Fruit fly (Drosophila melanogaster) whole organism, embryonic: Measurements from ENCODE around the gene CG11458.

ENCODE experiments used
- ATbp ChIP-seq: fragments of 200-800 bp; sonication (Bioruptor generic); optimal IDR thresholded peaks from 2 replicates; lab custom pipeline; 2017; ENCODE audit warnings: missing biosample characterization, mild to moderate bottlenecking, missing genetic modification characterization, missing genetic modification reagents
- Aef1 ChIP-seq: fragments of 200-800 bp; sonication (Bioruptor generic); IDR thresholded peaks from 3 replicates; pipeline ENCODE4 v1.3.6; 2022; ENCODE audit warnings: missing biosample characterization, missing genetic modification characterization
- BtbVII ChIP-seq: fragments of 200-800 bp; sonication (Bioruptor generic); optimal IDR thresholded peaks from 3 replicates; lab custom pipeline; 2017; ENCODE audit warnings: missing biosample characterization, mild to moderate bottlenecking, missing genetic modification characterization
- CG1024 ChIP-seq: fragments of 200-800 bp; sonication (Bioruptor generic); IDR thresholded peaks from 2 replicates; pipeline ENCODE4 v1.3.6; 2022; ENCODE audit warnings: missing biosample characterization, missing genetic modification characterization
- CG11504 ChIP-seq: fragments of 200-800 bp; sonication (Bioruptor generic); optimal IDR thresholded peaks from 3 replicates; lab custom pipeline; 2019; ENCODE audit warnings: missing biosample characterization, mild to moderate bottlenecking, missing genetic modification characterization, moderate library complexity
- CG11696 ChIP-seq: fragments of 200-800 bp; sonication (Bioruptor generic); IDR thresholded peaks from 2 replicates; pipeline ENCODE4 v1.3.6; 2022; ENCODE audit warnings: missing biosample characterization, missing genetic modification characterization
- CG12744 ChIP-seq: fragments of 200-800 bp; sonication (Bioruptor generic); optimal IDR thresholded peaks from 2 replicates; lab custom pipeline; 2016; ENCODE audit warnings: missing biosample characterization, missing genetic modification characterization
- CG14667 ChIP-seq: fragments of 200-800 bp; sonication (Bioruptor generic); IDR thresholded peaks from 2 replicates; pipeline ENCODE4 v1.3.6; 2022; ENCODE audit warnings: missing biosample characterization, missing genetic modification characterization
- CG17612 ChIP-seq: fragments of 200-800 bp; sonication (Bioruptor generic); IDR thresholded peaks from 2 replicates; pipeline ENCODE4 v1.3.6; 2022; ENCODE audit warnings: missing biosample characterization, missing genetic modification characterization
- CG17829 ChIP-seq: fragments of 200-800 bp; optimal IDR thresholded peaks from 2 replicates; lab custom pipeline; 2019; ENCODE audit warnings: missing biosample characterization, mild to moderate bottlenecking, missing genetic modification characterization, moderate library complexity
- CG18599 ChIP-seq: fragments of 200-800 bp; sonication (Bioruptor generic); optimal IDR thresholded peaks from 3 replicates; lab custom pipeline; 2017; ENCODE audit warnings: missing biosample characterization, missing genetic modification characterization, mild to moderate bottlenecking, moderate library complexity, missing genetic modification reagents
- CG18619 ChIP-seq: fragments of 200-800 bp; sonication (Bioruptor generic); optimal IDR thresholded peaks from 3 replicates; lab custom pipeline; 2017; ENCODE audit warnings: missing biosample characterization, mild to moderate bottlenecking, missing genetic modification characterization
- CG31365 ChIP-seq: fragments of 200-800 bp; sonication (Bioruptor generic); optimal IDR thresholded peaks from 2 replicates; lab custom pipeline; 2018; ENCODE audit warnings: missing biosample characterization, mild to moderate bottlenecking, missing genetic modification characterization
- CG31388 ChIP-seq: fragments of 200-800 bp; sonication (Bioruptor generic); optimal IDR thresholded peaks from 2 replicates; lab custom pipeline; 2016; ENCODE audit warnings: missing biosample characterization, missing genetic modification characterization
- CG4328 ChIP-seq: fragments of 200-800 bp; sonication (Bioruptor generic); optimal IDR thresholded peaks from 3 replicates; lab custom pipeline; 2017; ENCODE audit warnings: missing biosample characterization, missing genetic modification reagents, missing genetic modification characterization
- CG4360 ChIP-seq: fragments of 200-800 bp; sonication (Bioruptor generic); IDR thresholded peaks from 2 replicates; pipeline ENCODE4 v1.3.6; 2022; ENCODE audit warnings: missing biosample characterization, missing genetic modification characterization
- CG4820 ChIP-seq: fragments of 200-800 bp; sonication (Bioruptor generic); optimal IDR thresholded peaks from 3 replicates; lab custom pipeline; 2016; ENCODE audit warnings: missing biosample characterization, missing genetic modification characterization
- CG6791 ChIP-seq: fragments of 200-800 bp; sonication (Bioruptor generic); IDR thresholded peaks from 3 replicates; pipeline ENCODE4 v1.3.6; 2022; ENCODE audit warnings: missing biosample characterization, missing genetic modification characterization; ENCODE audit not compliant: partially characterized antibody
- CG7271 ChIP-seq: fragments of 200-800 bp; sonication (Bioruptor generic); optimal IDR thresholded peaks from 2 replicates; lab custom pipeline; 2018; ENCODE audit warnings: missing biosample characterization, mild to moderate bottlenecking, missing genetic modification characterization, moderate library complexity
- CG7372 ChIP-seq: fragments of 200-800 bp; sonication (Bioruptor generic); IDR thresholded peaks from 2 replicates; pipeline ENCODE4 v1.3.6; 2022; ENCODE audit warnings: missing biosample characterization, missing genetic modification characterization
- CG8281 ChIP-seq: fragments of 200-800 bp; sonication (Bioruptor generic); optimal IDR thresholded peaks from 2 replicates; lab custom pipeline; 2018; ENCODE audit warnings: missing biosample characterization, mild to moderate bottlenecking, missing genetic modification characterization, moderate library complexity
- CG8924 ChIP-seq: fragments of 200-800 bp; optimal IDR thresholded peaks from 3 replicates; lab custom pipeline; 2019; ENCODE audit warnings: missing biosample characterization, mild to moderate bottlenecking, missing genetic modification characterization, moderate library complexity
- Ets65A ChIP-seq: fragments of 200-800 bp; sonication (Bioruptor generic); peaks from one replicate; lab custom pipeline; 2016; ENCODE audit warnings: missing biosample characterization, missing genetic modification characterization
- Lpt ChIP-seq: fragments of >200 bp; optimal IDR thresholded peaks from 2 replicates; lab custom pipeline; 2018; ENCODE audit warnings: missing biosample characterization, missing genetic modification characterization
- Max ChIP-seq: fragments of 200-800 bp; sonication (Bioruptor generic); optimal IDR thresholded peaks from 2 replicates; lab custom pipeline; 2016; ENCODE audit warnings: missing biosample characterization, mild to moderate bottlenecking, missing genetic modification characterization
- Pdp1 ChIP-seq, 2 experiments: fragments of 200-800 bp; sonication (Bioruptor generic); optimal IDR thresholded peaks; 3 replicates each; lab custom pipeline; 2016; ENCODE audit warnings: missing biosample characterization in 2 of 2, missing genetic modification characterization in 2 of 2, mild to moderate bottlenecking in 1 of 2, moderate library complexity in 1 of 2
- Side ChIP-seq: fragments of 200-800 bp; sonication (Bioruptor generic); optimal IDR thresholded peaks from 2 replicates; lab custom pipeline; 2016; ENCODE audit warnings: missing biosample characterization, missing genetic modification characterization
- ap ChIP-seq: fragments of 200-800 bp; sonication (Bioruptor generic); IDR thresholded peaks from 2 replicates; pipeline ENCODE4 v1.3.6; 2022; ENCODE audit warnings: missing biosample characterization, missing genetic modification characterization
- br ChIP-seq: fragments of >200 bp; optimal IDR thresholded peaks from 2 replicates; lab custom pipeline; 2017
- croc ChIP-seq: fragments of 200-800 bp; sonication (Bioruptor generic); conservative IDR thresholded peaks from 3 replicates; pipeline ENCODE4 v1.3.6; 2022; ENCODE audit warnings: missing biosample characterization, missing genetic modification characterization
- crol ChIP-seq: fragments of 200-800 bp; sonication (Bioruptor generic); IDR thresholded peaks from 2 replicates; pipeline ENCODE4 v1.3.6; 2022; ENCODE audit warnings: missing biosample characterization, missing genetic modification characterization
- dan ChIP-seq: fragments of 200-800 bp; sonication (Bioruptor generic); IDR thresholded peaks from 2 replicates; pipeline ENCODE4 v1.3.6; 2022; ENCODE audit warnings: missing biosample characterization, missing genetic modification characterization
- dmrt11E ChIP-seq: fragments of 200-800 bp; sonication (Bioruptor generic); optimal IDR thresholded peaks from 3 replicates; lab custom pipeline; 2018; ENCODE audit warnings: missing biosample characterization, mild to moderate bottlenecking, missing genetic modification characterization, moderate library complexity
- dpn ChIP-seq, 2 experiments: fragments of 200-800 bp; sonication (Bioruptor generic); optimal IDR thresholded peaks; 3 replicates each; lab custom pipeline; 2016; ENCODE audit warnings: missing biosample characterization in 2 of 2, missing genetic modification characterization in 2 of 2
- emc ChIP-seq: fragments of 200-800 bp; sonication (Bioruptor generic); optimal IDR thresholded peaks from 2 replicates; lab custom pipeline; 2016; ENCODE audit warnings: missing biosample characterization, missing genetic modification characterization
- eve ChIP-seq, 2 experiments: fragments of >200 bp; optimal IDR thresholded peaks; 2 replicates each; lab custom pipeline; 2017; ENCODE audit warnings: missing biosample characterization in 2 of 2, missing genetic modification characterization in 2 of 2
- fd64A ChIP-seq: fragments of 200-800 bp; sonication (Bioruptor generic); optimal IDR thresholded peaks from 3 replicates; lab custom pipeline; 2018; ENCODE audit warnings: missing biosample characterization, mild to moderate bottlenecking, missing genetic modification characterization
- fd96Cb ChIP-seq: fragments of 200-800 bp; sonication (Bioruptor generic); optimal IDR thresholded peaks from 2 replicates; lab custom pipeline; 2018; ENCODE audit warnings: missing biosample characterization, mild to moderate bottlenecking, missing genetic modification characterization, moderate library complexity
- fru ChIP-seq: fragments of >200 bp; optimal IDR thresholded peaks from 2 replicates; lab custom pipeline; 2017
- gro ChIP-seq: fragments of 200-800 bp; sonication (Bioruptor generic); optimal IDR thresholded peaks from 2 replicates; lab custom pipeline; 2016; ENCODE audit warnings: missing biosample characterization, missing genetic modification characterization
- mirr ChIP-seq: fragments of 200-800 bp; sonication (Bioruptor generic); optimal IDR thresholded peaks from 3 replicates; lab custom pipeline; 2018; ENCODE audit warnings: missing biosample characterization, mild to moderate bottlenecking, missing genetic modification characterization
- nerfin-2 ChIP-seq: fragments of 200-800 bp; sonication (Bioruptor generic); IDR thresholded peaks from 2 replicates; pipeline ENCODE4 v1.3.6; 2022; ENCODE audit warnings: missing biosample characterization, missing genetic modification characterization; ENCODE audit not compliant: partially characterized antibody
- pros ChIP-seq: fragments of 200-800 bp; sonication (Bioruptor generic); optimal IDR thresholded peaks from 3 replicates; lab custom pipeline; 2019; ENCODE audit warnings: missing biosample characterization, mild to moderate bottlenecking, missing genetic modification characterization, moderate library complexity
- psq ChIP-seq: fragments of 200-800 bp; sonication (Bioruptor generic); optimal IDR thresholded peaks from 2 replicates; lab custom pipeline; 2017; ENCODE audit warnings: missing biosample characterization, missing genetic modification characterization
- sd ChIP-seq: fragments of 200-800 bp; sonication (Bioruptor generic); optimal IDR thresholded peaks from 3 replicates; lab custom pipeline; 2018; ENCODE audit warnings: missing biosample characterization, mild to moderate bottlenecking, missing genetic modification characterization, moderate library complexity
- slbo ChIP-seq: fragments of 200-800 bp; sonication (Bioruptor generic); IDR thresholded peaks from 2 replicates; pipeline ENCODE4 v1.3.6; 2022; ENCODE audit warnings: missing biosample characterization, missing genetic modification characterization
- toy ChIP-seq: fragments of 200-800 bp; sonication (Bioruptor generic); IDR thresholded peaks from 2 replicates; pipeline ENCODE4 v1.3.6; 2022; ENCODE audit warnings: missing biosample characterization, missing genetic modification characterization
- trem ChIP-seq: fragments of 200-800 bp; optimal IDR thresholded peaks from 3 replicates; lab custom pipeline; 2019; ENCODE audit warnings: missing biosample characterization, mild to moderate bottlenecking, missing genetic modification characterization, moderate library complexity
- trh ChIP-seq: fragments of 200-800 bp; sonication (Bioruptor generic); optimal IDR thresholded peaks from 2 replicates; lab custom pipeline; 2016; ENCODE audit warnings: missing biosample characterization, missing genetic modification characterization
- ttk ChIP-seq: fragments of 200-800 bp; sonication (Bioruptor generic); IDR thresholded peaks from 2 replicates; pipeline ENCODE4 v2.1.2; 2022; ENCODE audit warnings: missing biosample characterization, missing genetic modification characterization
- vvl ChIP-seq: fragments of 200-800 bp; sonication (Bioruptor generic); IDR thresholded peaks from 2 replicates; pipeline ENCODE4 v1.3.6; 2022; ENCODE audit warnings: missing biosample characterization, missing genetic modification characterization
- wdn ChIP-seq: fragments of 200-800 bp; sonication (Bioruptor generic); IDR thresholded peaks from 2 replicates; pipeline ENCODE4 v1.3.6; 2022; ENCODE audit warnings: missing biosample characterization, missing genetic modification characterization

The CG11458 gene

DNA sequence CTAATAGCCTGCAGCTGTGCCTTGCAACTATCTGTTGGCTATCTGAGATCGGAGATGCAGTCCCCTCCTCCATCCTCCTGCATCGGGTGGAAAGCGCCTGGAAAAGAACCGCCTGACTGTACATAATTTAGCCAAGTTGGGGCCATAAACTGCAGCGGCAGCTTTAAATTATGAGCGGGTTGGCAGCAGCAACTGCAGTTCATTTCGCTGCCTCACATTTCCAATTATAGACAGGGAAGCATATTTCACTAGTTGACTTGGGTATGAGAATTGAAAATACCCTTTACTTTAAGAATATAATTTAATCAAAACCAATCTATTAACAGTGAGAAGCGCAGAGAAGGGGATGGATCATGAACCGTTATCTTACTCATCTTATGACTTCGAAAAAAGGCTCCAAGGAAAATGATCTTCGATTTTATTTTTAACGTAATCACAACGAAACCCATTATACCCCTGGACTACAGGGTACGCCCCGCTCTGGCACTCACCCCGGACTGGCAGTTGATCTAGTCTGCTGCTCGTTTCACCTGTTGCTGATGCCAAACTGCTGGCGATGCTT is 17.5 kb downstream of the CG11458 start (continued):
- TF ChIP-seq CG17829 (tag; lab: Kevin White, UChicago) (peak; percentile 82), CG8281 (tag; lab: Kevin White, UChicago) (no peak), CG11504 (tag; lab: Kevin White, UChicago) (peak; percentile 57), Aef1 (GFP tag; lab: Robert Waterston, UW) (0 out of 3 replicates have a peak, but pooled peaks have one; percentile 26), Ets65A (GFP tag; lab: Kevin White, UChicago) (peak; percentile 60), nerfin-2 (GFP tag; lab: Robert Waterston, UW) (no peak), mirr (GFP tag; lab: Kevin White, UChicago) (no peak), CG7271 (tag; lab: Kevin White, UChicago) (no peak), dpn (GFP tag; optimal IDR thresholded peaks at IDR 0.05; lab: Kevin White, UChicago) (peak in 1 of 2 experiments; percentile 23), fd64A (GFP tag; lab: Kevin White, UChicago) (no peak), CG18599 (GFP tag; lab: Kevin White, UChicago) (peak; percentile 27), crol (GFP tag; lab: Robert Waterston, UW) (no peak), toy (GFP tag; lab: Robert Waterston, UW) (no peak), eve (GFP tag; optimal IDR thresholded peaks at IDR 0.05; lab: Kevin White, UChicago) (no peak), Lpt (GFP tag; lab: Kevin White, UChicago) (no peak), fru (no peak), CG8924 (tag; lab: Kevin White, UChicago) (peak; percentile 56), wdn (GFP tag; lab: Robert Waterston, UW) (no peak), BtbVII (GFP tag; lab: Kevin White, UChicago) (no peak), CG4820 (GFP tag; lab: Kevin White, UChicago) (peak; percentile 49), fd96Cb (tag; lab: Kevin White, UChicago) (peak; percentile 64), CG4360 (GFP tag; lab: Robert Waterston, UW) (no peak), CG14667 (GFP tag; lab: Robert Waterston, UW) (peak; percentile 15; the same call in 1 of the 2 replicates), croc (GFP tag; lab: Robert Waterston, UW) (peak; percentile 32; the same call in 1 of the 3 replicates), ATbp (GFP tag; lab: Kevin White, UChicago) (peak; percentile 49), psq (no peak), ttk (GFP tag; lab: Robert Waterston, UW) (no peak), CG31365 (tag; lab: Kevin White, UChicago) (no peak), pros (GFP tag; lab: Kevin White, UChicago) (no peak), br (lab: Kevin White, UChicago) (no peak), Side (GFP tag; lab: Kevin White, UChicago) (no peak), CG31388 (GFP tag; lab: Kevin White, UChicago) (no peak), slbo (GFP tag; lab: Robert Waterston, UW) (no peak), CG18619 (GFP tag; lab: Kevin White, UChicago) (no peak), Pdp1 (GFP tag; optimal IDR thresholded peaks at IDR 0.05; lab: Kevin White, UChicago) (peak in 1 of 2 experiments; percentile 38), dan (no peak), CG7372 (GFP tag; lab: Robert Waterston, UW) (no peak), Max (GFP tag; lab: Kevin White, UChicago) (no peak), CG1024 (GFP tag; lab: Robert Waterston, UW) (no peak), ap (GFP tag; lab: Robert Waterston, UW) (no peak), sd (no peak), trh (GFP tag; lab: Kevin White, UChicago) (peak; percentile 9), CG12744 (GFP tag; lab: Kevin White, UChicago) (no peak), gro (GFP tag; lab: Kevin White, UChicago) (no peak), CG17612 (GFP tag; lab: Robert Waterston, UW) (no peak), trem (tag; lab: Kevin White, UChicago) (peak; percentile 64), CG11696 (GFP tag; lab: Robert Waterston, UW) (no peak), CG4328 (no peak), CG6791 (no peak), dmrt11E (tag; lab: Kevin White, UChicago) (peak; percentile 82), vvl (peak; percentile 51; the same call in 1 of the 2 replicates), emc (GFP tag; lab: Kevin White, UChicago) (no peak)
